Fruit fly (Drosophila melanogaster): Measurements from ENCODE around the gene CG43345.

CG43345 gene

dm6 chr2L:21142972-21143385 is 25.4 kb downstream of the CG43345 start, which contains the start of gene pths:
pths (plus strand) TSS chr2L:21143229.
- TF ChIP-seq Hr78 (GFP tag; optimal IDR thresholded peaks at IDR 0.05), result peak; percentile 43
- TF ChIP-seq woc (GFP tag; optimal IDR thresholded peaks at IDR 0.05), result peak; percentile 65
- TF ChIP-seq sv (GFP tag; optimal IDR thresholded peaks at IDR 0.05), result no peak
- TF ChIP-seq ey (GFP tag; optimal IDR thresholded peaks at IDR 0.05), result peak; percentile 35
- TF ChIP-seq rgr (GFP tag; optimal IDR thresholded peaks at IDR 0.05), result peak; percentile 36
- TF ChIP-seq CrebA (GFP tag; optimal IDR thresholded peaks at IDR 0.05; ENCODE audit: borderline replicate concordance), result no peak
- TF ChIP-seq Myc (optimal IDR thresholded peaks at IDR 0.05), result peak; percentile 51
- TF ChIP-seq CG32264 (GFP tag; optimal IDR thresholded peaks at IDR 0.05), result no peak
- TF ChIP-seq Hr83 (GFP tag; optimal IDR thresholded peaks at IDR 0.05; ENCODE audit: poor library complexity, severe bottlenecking), result peak; percentile 38
- peak; percentile 37 for TF ChIP-seq Jra (GFP tag; optimal IDR thresholded peaks at IDR 0.05)
- peak; percentile 49 for TF ChIP-seq Hnf4 (GFP tag; optimal IDR thresholded peaks at IDR 0.05)
- no peak for TF ChIP-seq Dif (GFP tag; optimal IDR thresholded peaks at IDR 0.05; ENCODE audit: partially characterized antibody)
- TF ChIP-seq foxo (GFP tag; optimal IDR thresholded peaks at IDR 0.05), result no peak
- no peak for TF ChIP-seq tai (GFP tag; optimal IDR thresholded peaks at IDR 0.05)
- peak; percentile 40 for TF ChIP-seq HLH106 (tag; optimal IDR thresholded peaks at IDR 0.05)
- TF ChIP-seq OdsH (GFP tag; optimal IDR thresholded peaks at IDR 0.05), result no peak
- peak; percentile 85 for TF ChIP-seq N (GFP tag; optimal IDR thresholded peaks at IDR 0.05)
- no peak for TF ChIP-seq dl (GFP tag; optimal IDR thresholded peaks at IDR 0.05; ENCODE audit: insufficient read depth in 1 of 2, partially characterized antibody in 2 of 2)
- TF ChIP-seq h (GFP tag; optimal IDR thresholded peaks at IDR 0.05), result no peak
- no peak for TF ChIP-seq Dfd (GFP tag; optimal IDR thresholded peaks at IDR 0.05)
- TF ChIP-seq Rel (GFP tag; optimal IDR thresholded peaks at IDR 0.05), result no peak
- no peak for TF ChIP-seq Rel (tag; optimal IDR thresholded peaks at IDR 0.05)
- TF ChIP-seq Vsx2 (GFP tag; optimal IDR thresholded peaks at IDR 0.05; ENCODE audit: partially characterized antibody), result no peak
- no peak for TF ChIP-seq pan (optimal IDR thresholded peaks at IDR 0.05)

- no peak for TF ChIP-seq CrebA (GFP tag; optimal IDR thresholded peaks at IDR 0.05; ENCODE audit: borderline replicate concordance)
- no peak for TF ChIP-seq br (GFP tag; optimal IDR thresholded peaks at IDR 0.05)
- TF ChIP-seq usp (GFP tag; optimal IDR thresholded peaks at IDR 0.05), result no peak
- no peak for TF ChIP-seq brk (GFP tag; optimal IDR thresholded peaks at IDR 0.05)
- no peak for TF ChIP-seq Dif (GFP tag; optimal IDR thresholded peaks at IDR 0.05; ENCODE audit: partially characterized antibody)
- no peak for TF ChIP-seq pan (optimal IDR thresholded peaks at IDR 0.05)
- TF ChIP-seq GATAd (GFP tag; optimal IDR thresholded peaks at IDR 0.05), result no peak
- TF ChIP-seq CG9705 (GFP tag; optimal IDR thresholded peaks at IDR 0.05), result no peak
- TF ChIP-seq OdsH (GFP tag; optimal IDR thresholded peaks at IDR 0.05), result no peak
- TF ChIP-seq h (GFP tag; optimal IDR thresholded peaks at IDR 0.05), result no peak
- TF ChIP-seq woc (GFP tag; optimal IDR thresholded peaks at IDR 0.05), result no peak
- TF ChIP-seq HLH106 (tag; optimal IDR thresholded peaks at IDR 0.05), result no peak
Measured at dm6 chr2L:21142501-21142849, 25.9 kb downstream of the CG43345 start.

dm6 chr2L:21141714-21142500 is 26.5 kb downstream of the CG43345 start, which contains the start of gene Dap160:
Dap160 (minus strand) TSS chr2L:21142347.
- TF ChIP-seq Jra (GFP tag; optimal IDR thresholded peaks at IDR 0.05) (peak; percentile 26), Hr83 (GFP tag; optimal IDR thresholded peaks at IDR 0.05; ENCODE audit: poor library complexity, severe bottlenecking) (peak; percentile 63), Rel (GFP tag; optimal IDR thresholded peaks at IDR 0.05) (no peak), Rel (tag; optimal IDR thresholded peaks at IDR 0.05) (peak; percentile 85), ey (GFP tag; optimal IDR thresholded peaks at IDR 0.05) (no peak), Hnf4 (GFP tag; optimal IDR thresholded peaks at IDR 0.05) (peak; percentile 53), woc (GFP tag; optimal IDR thresholded peaks at IDR 0.05) (peak; percentile 7), sv (GFP tag; optimal IDR thresholded peaks at IDR 0.05) (no peak), dl (GFP tag; optimal IDR thresholded peaks at IDR 0.05; ENCODE audit: insufficient read depth in 1 of 2, partially characterized antibody in 2 of 2) (peak in 1 of 2 experiments; percentile 49), sage (GFP tag; optimal IDR thresholded peaks at IDR 0.05) (peak; percentile 45), Mio (GFP tag; optimal IDR thresholded peaks at IDR 0.05) (no peak), psq (GFP tag; optimal IDR thresholded peaks at IDR 0.05) (no peak)

dm6 chr2L:21135764-21136163 is 32.6 kb downstream of the CG43345 start:
- TF ChIP-seq CrebA (GFP tag; optimal IDR thresholded peaks at IDR 0.05; ENCODE audit: borderline replicate concordance) (no peak), rgr (GFP tag; optimal IDR thresholded peaks at IDR 0.05) (no peak), Dif (GFP tag; optimal IDR thresholded peaks at IDR 0.05; ENCODE audit: partially characterized antibody) (no peak), Myc (optimal IDR thresholded peaks at IDR 0.05) (no peak), dsf (GFP tag; optimal IDR thresholded peaks at IDR 0.05; ENCODE audit: borderline replicate concordance) (no peak), CG32264 (GFP tag; optimal IDR thresholded peaks at IDR 0.05) (no peak), Dfd (GFP tag; optimal IDR thresholded peaks at IDR 0.05) (no peak), Rel (GFP tag; optimal IDR thresholded peaks at IDR 0.05) (no peak), Rel (tag; optimal IDR thresholded peaks at IDR 0.05) (no peak), br (GFP tag; optimal IDR thresholded peaks at IDR 0.05) (no peak), N (GFP tag; optimal IDR thresholded peaks at IDR 0.05) (no peak)
